Worm (Caenorhabditis elegans): ENCODE data around the gene rnp-5.

rnp-5 gene

DNA sequence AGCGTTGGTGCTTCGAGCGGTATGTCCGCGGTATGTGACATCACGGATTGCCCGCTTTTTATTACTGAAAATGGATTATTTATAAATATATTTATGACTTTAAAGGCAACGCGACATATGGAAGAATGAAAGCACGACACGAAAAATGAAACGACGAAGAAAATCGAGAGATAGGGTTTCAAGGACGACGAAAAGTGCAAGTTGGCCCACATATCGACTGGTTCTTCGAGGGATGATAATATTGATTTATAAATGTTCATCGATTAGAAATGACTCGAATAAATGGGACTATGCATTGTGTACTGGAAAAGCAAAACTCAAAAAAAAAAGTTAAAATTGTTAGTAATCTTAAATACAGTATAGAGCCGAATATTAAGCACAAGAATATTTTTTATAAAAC lies 33.0 kb upstream of the rnp-5 start, which contains the start of gene zer-1:
zer-1 (minus strand) TSS at position 68 of the 400 bp plus-strand sequence.
- TF ChIP-seq tab-1 (GFP tag; IDR thresholded peaks at IDR 0.05) (no peak), klf-2 (GFP tag; conservative IDR thresholded peaks at IDR 0.05) (no peak), T22C8.4 (GFP tag; IDR thresholded peaks at IDR 0.05) (no peak), flt-1 (GFP tag; IDR thresholded peaks at IDR 0.05) (no peak), ref-1 (GFP tag; conservative IDR thresholded peaks at IDR 0.05) (no peak), ztf-23 (GFP tag; IDR thresholded peaks at IDR 0.05) (no peak), ztf-29 (GFP tag; IDR thresholded peaks at IDR 0.05) (no peak), med-1 (GFP tag; optimal IDR thresholded peaks at IDR 0.05; ENCODE audit: insufficient read depth) (no peak), cog-1 (tag; optimal IDR thresholded peaks at IDR 0.05) (no peak)

DNA sequence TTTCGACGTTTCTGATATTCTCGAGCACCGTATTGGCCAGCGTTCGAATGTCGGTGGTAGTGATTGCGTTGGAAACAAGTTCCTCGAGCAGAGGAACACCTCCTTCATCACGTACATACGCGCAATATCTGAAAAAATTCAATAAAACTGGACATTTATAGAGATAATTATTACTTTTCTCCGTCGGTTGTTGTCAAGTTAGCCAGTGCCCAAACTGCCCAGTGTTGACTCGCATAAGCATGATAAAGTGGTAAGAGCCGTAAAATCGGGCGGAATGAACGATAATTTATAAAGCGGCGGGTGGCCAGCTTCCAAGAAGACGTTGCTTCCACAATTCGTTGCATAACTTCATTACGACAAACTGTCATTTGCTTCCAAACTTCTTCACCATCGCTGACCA lies 29.9 kb upstream of the rnp-5 start:
- TF ChIP-seq T22C8.4 (GFP tag; IDR thresholded peaks at IDR 0.05) = no peak

DNA sequence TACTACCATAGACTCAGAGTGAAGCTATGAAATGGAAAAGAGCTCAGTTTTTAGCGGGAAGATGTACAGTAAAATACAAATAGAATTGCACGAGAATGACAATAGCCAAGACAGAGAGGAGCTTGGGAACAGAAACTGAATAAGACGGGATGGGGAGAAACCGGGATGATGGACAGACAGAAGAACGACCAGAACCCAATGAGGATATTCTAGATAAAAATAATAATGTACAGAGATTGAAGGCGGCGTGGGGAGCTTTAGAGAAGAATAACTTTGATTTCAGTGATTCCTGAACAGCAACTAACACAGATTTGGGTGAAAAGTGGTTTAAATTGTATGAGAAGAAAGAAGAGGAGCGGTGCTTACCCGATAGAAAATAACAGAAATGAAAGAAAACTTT lies 27.8 kb upstream of the rnp-5 start:
- no peak for TF ChIP-seq ref-1 (GFP tag; conservative IDR thresholded peaks at IDR 0.05)
- TF ChIP-seq ztf-23 (GFP tag; IDR thresholded peaks at IDR 0.05) = no peak
- no peak for TF ChIP-seq ztf-29 (GFP tag; IDR thresholded peaks at IDR 0.05)
- no peak for TF ChIP-seq tab-1 (GFP tag; IDR thresholded peaks at IDR 0.05)
- no peak for TF ChIP-seq cog-1 (tag; optimal IDR thresholded peaks at IDR 0.05)
- no peak for TF ChIP-seq T22C8.4 (GFP tag; IDR thresholded peaks at IDR 0.05)
- no peak for TF ChIP-seq med-1 (GFP tag; optimal IDR thresholded peaks at IDR 0.05; ENCODE audit: insufficient read depth)
- TF ChIP-seq flt-1 (GFP tag; IDR thresholded peaks at IDR 0.05) = no peak
- no peak for TF ChIP-seq klf-2 (GFP tag; conservative IDR thresholded peaks at IDR 0.05)

DNA sequence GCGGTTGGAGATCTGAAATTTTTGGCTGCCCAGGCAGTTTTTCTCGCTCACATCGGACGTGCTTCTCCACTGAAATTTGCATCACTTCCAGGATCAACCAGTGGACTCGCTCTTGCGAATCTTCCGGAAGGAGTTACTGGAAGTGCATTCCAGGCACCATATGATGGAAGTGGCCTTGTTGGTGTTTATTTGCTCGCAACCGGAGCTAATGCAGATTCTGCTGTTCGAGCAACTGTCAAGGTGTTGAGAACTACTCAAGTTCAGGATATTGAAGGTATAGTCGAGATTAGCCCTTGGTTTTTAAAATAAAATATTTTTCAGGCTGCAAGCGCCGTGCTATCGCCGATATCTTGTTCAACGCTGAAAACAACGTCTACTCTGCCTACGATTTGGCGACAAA lies 27.1 kb upstream of the rnp-5 start:
- TF ChIP-seq tab-1 (GFP tag; IDR thresholded peaks at IDR 0.05) = no peak
- no peak for TF ChIP-seq T22C8.4 (GFP tag; IDR thresholded peaks at IDR 0.05)
- no peak for TF ChIP-seq ztf-29 (GFP tag; IDR thresholded peaks at IDR 0.05)
- no peak for TF ChIP-seq med-1 (GFP tag; optimal IDR thresholded peaks at IDR 0.05; ENCODE audit: insufficient read depth)
- no peak for TF ChIP-seq klf-2 (GFP tag; conservative IDR thresholded peaks at IDR 0.05)
- TF ChIP-seq flt-1 (GFP tag; IDR thresholded peaks at IDR 0.05) = no peak

DNA sequence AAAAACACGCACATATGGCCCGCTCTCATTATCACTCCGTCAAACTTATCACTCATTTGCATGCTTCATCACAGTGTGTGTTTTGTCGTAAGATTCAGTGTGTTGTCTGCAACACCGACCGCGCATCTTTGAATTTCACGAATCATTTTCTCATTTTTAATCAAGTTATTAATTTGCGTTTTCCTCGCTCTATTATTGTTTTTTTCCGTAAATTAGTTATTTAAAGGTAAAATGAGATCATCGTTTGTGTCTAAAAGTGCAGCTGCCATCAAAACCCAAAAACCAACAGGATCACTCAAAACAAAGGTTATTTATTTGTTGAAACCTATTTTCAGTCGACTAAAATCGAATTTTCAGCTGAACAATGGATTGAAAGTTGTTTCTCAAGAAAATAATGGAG lies 25.9 kb upstream of the rnp-5 start, which contains the start of the genes T24C4.5 and ucr-2.3:
T24C4.5 (minus strand) TSS at position 101 of the 400 bp plus-strand sequence.
ucr-2.3 (plus strand) TSS at position 227 of the 400 bp plus-strand sequence.
- TF ChIP-seq cog-1 (tag; optimal IDR thresholded peaks at IDR 0.05) (no peak), ref-1 (GFP tag; conservative IDR thresholded peaks at IDR 0.05) (no peak), klf-2 (GFP tag; conservative IDR thresholded peaks at IDR 0.05) (no peak), tab-1 (GFP tag; IDR thresholded peaks at IDR 0.05) (no peak), flt-1 (GFP tag; IDR thresholded peaks at IDR 0.05) (no peak), ztf-23 (GFP tag; IDR thresholded peaks at IDR 0.05) (no peak), T22C8.4 (GFP tag; IDR thresholded peaks at IDR 0.05) (no peak), ztf-29 (GFP tag; IDR thresholded peaks at IDR 0.05) (no peak), med-1 (GFP tag; optimal IDR thresholded peaks at IDR 0.05; ENCODE audit: insufficient read depth) (no peak)

DNA sequence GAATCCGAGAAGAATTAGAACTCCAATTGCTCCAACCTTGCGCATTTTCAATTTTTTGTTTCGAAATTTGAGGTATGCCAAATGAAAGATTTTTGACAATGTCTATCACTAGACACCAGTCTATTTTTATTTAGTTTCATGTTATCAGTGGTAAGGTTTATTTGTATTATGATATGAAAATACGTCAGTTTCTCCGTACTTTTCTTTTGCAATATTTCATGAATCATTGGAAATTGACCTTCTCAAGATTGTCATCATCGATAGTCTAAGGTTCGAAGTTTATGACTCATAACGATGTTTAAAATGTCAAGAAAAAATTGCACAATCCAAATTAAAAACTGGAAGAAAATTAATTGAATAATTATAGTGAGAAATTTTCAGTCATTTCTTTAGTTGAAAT lies 19.7 kb upstream of the rnp-5 start, which contains the start of gene clc-19:
clc-19 (minus strand) TSS at position 135 of the 400 bp plus-strand sequence.
- TF ChIP-seq ref-1 (GFP tag; conservative IDR thresholded peaks at IDR 0.05) = no peak
- TF ChIP-seq med-1 (GFP tag; optimal IDR thresholded peaks at IDR 0.05; ENCODE audit: insufficient read depth) = no peak
- no peak for TF ChIP-seq cog-1 (tag; optimal IDR thresholded peaks at IDR 0.05)
- no peak for TF ChIP-seq flt-1 (GFP tag; IDR thresholded peaks at IDR 0.05)
- no peak for TF ChIP-seq ztf-23 (GFP tag; IDR thresholded peaks at IDR 0.05)
- TF ChIP-seq tab-1 (GFP tag; IDR thresholded peaks at IDR 0.05) = no peak
- no peak for TF ChIP-seq klf-2 (GFP tag; conservative IDR thresholded peaks at IDR 0.05)
- no peak for TF ChIP-seq T22C8.4 (GFP tag; IDR thresholded peaks at IDR 0.05)
- no peak for TF ChIP-seq ztf-29 (GFP tag; IDR thresholded peaks at IDR 0.05)

DNA sequence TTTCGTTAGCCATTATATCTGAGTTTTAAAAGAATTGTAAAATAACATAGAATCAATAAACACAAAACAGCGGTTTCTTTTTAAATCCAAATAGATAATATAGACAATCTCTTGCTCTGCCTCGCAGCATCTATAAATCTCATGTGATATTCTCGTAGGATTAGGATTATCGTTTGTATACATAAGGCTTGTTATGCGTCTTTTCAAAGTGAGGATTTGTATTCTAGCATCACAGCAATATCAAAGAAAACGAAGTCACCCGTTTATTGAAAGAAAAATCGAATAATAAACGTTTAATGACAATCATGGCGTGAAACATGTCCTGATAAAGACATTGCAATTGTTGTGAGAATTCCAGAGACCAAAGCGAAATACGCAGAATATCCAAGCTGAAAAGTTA lies 18.7 kb upstream of the rnp-5 start, which contains the start of the genes T24C4.3 and clc-20:
T24C4.3 (minus strand) TSS at position 101 of the 400 bp plus-strand sequence.
clc-20 (plus strand) TSS at position 211 of the 400 bp plus-strand sequence.
- TF ChIP-seq med-1 (GFP tag; optimal IDR thresholded peaks at IDR 0.05; ENCODE audit: insufficient read depth) = no peak
- no peak for TF ChIP-seq ref-1 (GFP tag; conservative IDR thresholded peaks at IDR 0.05)
- no peak for TF ChIP-seq ztf-29 (GFP tag; IDR thresholded peaks at IDR 0.05)
- TF ChIP-seq T22C8.4 (GFP tag; IDR thresholded peaks at IDR 0.05) = no peak
- TF ChIP-seq klf-2 (GFP tag; conservative IDR thresholded peaks at IDR 0.05) = no peak
- TF ChIP-seq cog-1 (tag; optimal IDR thresholded peaks at IDR 0.05) = no peak
- TF ChIP-seq tab-1 (GFP tag; IDR thresholded peaks at IDR 0.05) = no peak
- TF ChIP-seq flt-1 (GFP tag; IDR thresholded peaks at IDR 0.05) = no peak

DNA sequence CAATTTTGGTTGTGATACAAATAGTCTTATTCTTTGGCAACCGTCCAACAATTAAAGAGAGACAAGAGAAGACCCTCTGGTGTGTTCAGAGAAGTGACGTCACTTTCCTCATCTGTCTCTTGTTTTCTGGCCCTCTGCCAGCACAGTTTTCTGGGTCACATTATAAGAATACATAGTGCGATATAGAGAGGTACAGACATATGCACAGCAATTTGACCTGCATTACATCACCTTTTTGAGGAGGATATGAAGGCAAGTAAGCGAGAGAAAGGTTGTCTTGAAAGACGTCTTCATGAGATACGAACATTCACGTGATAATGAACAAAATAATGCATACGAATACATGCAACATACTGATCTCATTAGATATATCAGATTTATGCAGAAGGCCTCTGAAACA lies 16.8 kb upstream of the rnp-5 start:
- TF ChIP-seq T22C8.4 (GFP tag; IDR thresholded peaks at IDR 0.05) (no peak), ztf-23 (GFP tag; IDR thresholded peaks at IDR 0.05) (no peak), ztf-29 (GFP tag; IDR thresholded peaks at IDR 0.05) (no peak), cog-1 (tag; optimal IDR thresholded peaks at IDR 0.05) (no peak), tab-1 (GFP tag; IDR thresholded peaks at IDR 0.05) (no peak), klf-2 (GFP tag; conservative IDR thresholded peaks at IDR 0.05) (no peak)

DNA sequence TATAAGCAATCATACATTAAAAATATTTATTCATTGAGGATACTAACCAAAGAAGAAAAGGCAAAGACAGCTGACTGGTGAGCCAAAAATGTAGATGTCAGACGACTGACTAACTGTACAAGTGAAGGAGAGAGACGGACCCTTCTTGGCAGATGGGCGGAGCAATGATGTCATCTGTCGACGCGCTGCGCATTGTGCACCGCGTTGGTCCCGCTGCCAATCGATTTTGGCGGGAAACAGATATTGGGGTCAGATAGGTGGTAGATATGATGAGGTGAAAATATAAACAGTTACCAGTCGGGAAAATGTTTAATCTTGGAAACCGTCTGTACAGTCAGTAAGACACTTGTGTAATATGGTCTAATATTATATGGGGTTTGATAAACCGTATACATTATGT lies 16.2 kb upstream of the rnp-5 start, which contains the start of gene T24C4.2:
T24C4.2 (minus strand) TSS at position 101 of the 400 bp plus-strand sequence.
- TF ChIP-seq T22C8.4 (GFP tag; IDR thresholded peaks at IDR 0.05) (0 out of 2 replicates have a peak, but pooled peaks have one; percentile 19), tab-1 (GFP tag; IDR thresholded peaks at IDR 0.05) (no peak), med-1 (GFP tag; optimal IDR thresholded peaks at IDR 0.05; ENCODE audit: insufficient read depth) (no peak)

DNA sequence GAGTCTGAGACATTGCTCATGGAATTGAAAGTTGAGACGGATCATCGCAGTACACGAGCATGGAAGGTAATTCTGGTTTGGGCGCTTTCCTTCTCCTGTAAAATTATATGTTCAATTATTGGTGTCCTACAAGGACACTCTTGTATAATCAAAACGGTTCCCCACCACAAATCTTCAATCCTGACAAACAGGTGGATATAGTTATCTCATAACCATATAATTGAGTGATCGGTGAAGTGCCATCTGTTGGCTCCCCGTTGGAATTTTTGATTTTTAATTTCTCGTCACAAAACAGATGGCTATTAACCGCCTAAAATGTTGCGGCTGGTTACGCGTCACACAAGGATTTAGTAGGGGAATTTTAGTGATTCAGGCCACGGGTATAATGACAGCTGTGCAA lies 15.2 kb upstream of the rnp-5 start:
- no peak for TF ChIP-seq klf-2 (GFP tag; conservative IDR thresholded peaks at IDR 0.05)
- no peak for TF ChIP-seq T22C8.4 (GFP tag; IDR thresholded peaks at IDR 0.05)
- no peak for TF ChIP-seq flt-1 (GFP tag; IDR thresholded peaks at IDR 0.05)
- no peak for TF ChIP-seq med-1 (GFP tag; optimal IDR thresholded peaks at IDR 0.05; ENCODE audit: insufficient read depth)
- no peak for TF ChIP-seq cog-1 (tag; optimal IDR thresholded peaks at IDR 0.05)
- TF ChIP-seq ref-1 (GFP tag; conservative IDR thresholded peaks at IDR 0.05) = no peak
- TF ChIP-seq ztf-23 (GFP tag; IDR thresholded peaks at IDR 0.05) = no peak
- TF ChIP-seq tab-1 (GFP tag; IDR thresholded peaks at IDR 0.05) = no peak
